Worm (Caenorhabditis elegans): Measurements from ENCODE around the gene srt-55.

Gene srt-55

DNA sequence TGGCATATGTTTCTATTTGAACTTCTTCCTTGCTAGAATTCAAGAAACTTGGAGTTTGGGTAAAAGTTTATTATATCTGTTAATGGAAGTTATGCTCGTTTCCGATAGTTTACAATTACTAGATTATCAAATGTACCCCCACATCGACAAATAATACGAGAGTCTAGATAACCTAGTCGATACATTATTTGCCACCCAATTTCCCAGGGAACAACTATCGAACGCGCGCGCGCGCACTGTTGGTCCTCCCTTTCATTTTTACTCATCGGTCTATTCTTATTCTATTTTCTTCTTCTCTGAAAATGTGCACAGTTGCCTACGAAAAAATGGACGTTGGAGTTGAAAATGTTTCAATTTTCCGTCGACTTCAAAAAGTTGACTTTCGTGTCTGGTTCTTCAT is 45.7 kb downstream of the srt-55 start, which contains the start of gene T16G12.13:
T16G12.13 (plus strand) TSS at position 293 of the 400 bp plus-strand sequence.
- TF ChIP-seq aly-1 (tag; optimal IDR thresholded peaks at IDR 0.05) (no peak), hmbx-1 (tag; optimal IDR thresholded peaks at IDR 0.05) (no peak), ceh-13 (GFP tag; optimal IDR thresholded peaks at IDR 0.05) (no peak), hnd-1 (tag; optimal IDR thresholded peaks at IDR 0.05) (no peak), F13C5.2 (tag; optimal IDR thresholded peaks at IDR 0.05) (no peak), ceh-36 (tag; optimal IDR thresholded peaks at IDR 0.05) (no peak), pes-1 (GFP tag; IDR thresholded peaks at IDR 0.05) (no peak), tra-4 (tag; optimal IDR thresholded peaks at IDR 0.05) (no peak), flt-1 (GFP tag; IDR thresholded peaks at IDR 0.05) (no peak), sea-1 (GFP tag; conservative IDR thresholded peaks at IDR 0.05) (no peak), ama-1 (optimal IDR thresholded peaks at IDR 0.05) (no peak), ets-7 (tag; optimal IDR thresholded peaks at IDR 0.05) (no peak), tbx-11 (GFP tag; IDR thresholded peaks at IDR 0.05) (no peak), hmg-4 (GFP tag; optimal IDR thresholded peaks at IDR 0.05) (no peak)

DNA sequence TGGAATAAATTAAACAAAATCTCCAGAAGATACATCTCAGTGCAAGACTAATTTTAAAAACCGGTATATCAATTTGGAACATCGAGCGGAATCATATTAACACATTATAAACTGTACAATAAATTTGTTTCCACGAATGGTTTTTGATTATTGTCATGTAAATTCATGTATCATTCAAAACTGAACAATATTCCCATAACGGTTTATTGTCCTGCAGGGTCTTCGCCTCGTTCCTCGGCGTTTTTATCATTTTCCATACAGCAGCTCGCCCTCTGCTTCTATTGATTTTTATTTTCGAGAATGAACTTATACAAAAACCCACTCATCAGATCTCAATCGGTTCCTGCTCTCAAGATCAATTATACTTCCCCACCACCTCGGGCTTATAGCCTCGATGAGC is 47.3 kb downstream of the srt-55 start, which contains the start of gene T16G12.8:
T16G12.8 (plus strand) TSS at position 301 of the 400 bp plus-strand sequence.
- no peak for TF ChIP-seq hmbx-1 (tag; optimal IDR thresholded peaks at IDR 0.05)
- no peak for TF ChIP-seq ets-7 (tag; optimal IDR thresholded peaks at IDR 0.05)
- TF ChIP-seq ceh-13 (GFP tag; optimal IDR thresholded peaks at IDR 0.05) = no peak
- no peak for TF ChIP-seq scrt-1 (GFP tag; IDR thresholded peaks at IDR 0.05)

DNA sequence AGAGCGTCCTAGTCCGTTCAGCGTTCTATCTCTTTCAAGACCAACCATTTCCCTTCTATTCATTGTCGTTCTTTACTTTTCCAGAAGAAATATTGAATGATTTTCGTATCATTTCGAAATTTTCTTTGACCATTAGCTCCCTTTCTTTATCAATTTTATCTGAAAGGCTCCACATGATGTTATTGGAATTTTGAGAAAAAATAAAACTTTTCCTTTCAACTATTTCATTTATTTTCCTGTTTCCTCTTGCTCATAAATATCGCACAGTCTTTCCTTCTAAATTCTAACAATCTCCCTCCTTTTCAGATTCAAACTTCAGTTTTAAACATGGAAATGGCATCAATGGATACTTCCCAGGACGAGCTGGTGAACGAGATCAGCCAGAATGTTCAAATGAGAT is 48.8 kb downstream of the srt-55 start, which contains the start of gene T16G12.4:
T16G12.4 (plus strand) TSS at position 301 of the 400 bp plus-strand sequence.
- TF ChIP-seq tbx-11 (GFP tag; IDR thresholded peaks at IDR 0.05) = no peak
- TF ChIP-seq scrt-1 (GFP tag; IDR thresholded peaks at IDR 0.05) = no peak
- no peak for TF ChIP-seq aly-1 (tag; optimal IDR thresholded peaks at IDR 0.05)
- TF ChIP-seq hnd-1 (tag; optimal IDR thresholded peaks at IDR 0.05) = no peak
- no peak for TF ChIP-seq ets-7 (tag; optimal IDR thresholded peaks at IDR 0.05)
- TF ChIP-seq sea-1 (GFP tag; conservative IDR thresholded peaks at IDR 0.05) = no peak
- no peak for TF ChIP-seq ceh-13 (GFP tag; optimal IDR thresholded peaks at IDR 0.05)
- no peak for TF ChIP-seq tbx-37 (GFP tag; conservative IDR thresholded peaks at IDR 0.05)
- no peak for TF ChIP-seq ceh-36 (tag; optimal IDR thresholded peaks at IDR 0.05)
- no peak for TF ChIP-seq hmbx-1 (tag; optimal IDR thresholded peaks at IDR 0.05)
- no peak for TF ChIP-seq hmg-4 (GFP tag; optimal IDR thresholded peaks at IDR 0.05)
- TF ChIP-seq F13C5.2 (tag; optimal IDR thresholded peaks at IDR 0.05) = no peak

DNA sequence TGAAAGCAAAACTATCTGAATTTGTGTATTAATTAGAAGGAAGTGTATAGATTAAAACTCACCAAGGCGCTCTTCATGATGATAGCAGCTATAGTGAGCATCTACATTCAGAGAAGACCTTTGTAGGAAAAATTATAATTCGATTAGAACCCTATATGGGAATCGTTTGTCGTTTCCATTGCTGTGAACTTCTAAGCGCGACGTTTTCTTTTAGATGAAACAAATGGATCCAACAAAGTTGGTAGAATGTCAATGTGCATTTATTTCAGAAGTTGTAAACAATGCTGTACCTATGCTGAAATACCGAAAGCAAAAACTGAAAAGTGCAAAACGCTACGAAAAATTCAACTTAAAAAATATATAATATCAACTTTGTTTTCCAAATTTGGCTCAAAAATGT is 50.3 kb downstream of the srt-55 start, which contains the start of gene T16G12.10:
T16G12.10 (minus strand) TSS at position 101 of the 400 bp plus-strand sequence.
- TF ChIP-seq ceh-36 (tag; optimal IDR thresholded peaks at IDR 0.05) (no peak), hmbx-1 (tag; optimal IDR thresholded peaks at IDR 0.05) (no peak)
